Fruit fly (Drosophila melanogaster): ENCODE results near the gene Atg4b.

dm6 chr3R:15309924-15310323, 46.8 kb downstream of the Atg4b start, which contains the start of gene Tm2:
- TF ChIP-seq CTCF (optimal IDR thresholded peaks at IDR 0.05) (no peak), CG8478 (optimal IDR thresholded peaks at IDR 0.05) (no peak)
